ENCODE assay signal across 1 fruit fly cellular context in the genomic region with DNA sequence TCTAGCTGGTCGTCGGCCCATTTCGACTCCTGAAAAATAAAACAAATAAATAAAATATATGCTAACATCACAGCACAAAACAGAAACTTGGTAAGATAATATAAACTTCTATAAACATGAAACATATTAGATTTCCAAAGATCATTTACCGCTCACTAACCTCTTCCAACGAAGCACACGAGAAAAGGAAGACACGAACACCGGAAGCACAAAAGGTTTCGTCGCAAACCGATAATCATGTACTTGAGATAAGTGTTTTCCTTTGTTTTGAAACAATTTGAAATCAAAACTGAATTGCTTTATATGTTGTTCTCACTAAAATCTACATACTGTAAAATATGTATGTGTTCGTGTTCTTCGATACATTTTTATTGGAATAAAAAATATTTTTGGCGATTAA.
TF ChIP-seq lines count a peak whose summit lies in the region.

A gene (minus strand): TSS at position 195 of the 400 bp plus-strand sequence.

TF ChIP-seq in whole organism, embryonic, 481 proteins besides CTCF, POLR2A, EP300 and RAD21 (continued from another document and continues in another):
- TF ChIP-seq Max (GFP tag; optimal IDR thresholded peaks at IDR 0.05; lab: Kevin White, UChicago) (peak; percentile 4), CG42726 (GFP tag; IDR thresholded peaks at IDR 0.05; lab: Robert Waterston, UW; ENCODE audit: partially characterized antibody) (no peak), CG8290 (GFP tag; optimal IDR thresholded peaks at IDR 0.05; lab: Kevin White, UChicago) (peak; percentile 66), CG8290 (tag; optimal IDR thresholded peaks at IDR 0.05; lab: Kevin White, UChicago) (peak; percentile 25 to 82), Med (GFP tag; lab: Kevin White, UChicago) (peak; percentile 91), CG1529 (GFP tag; optimal IDR thresholded peaks at IDR 0.05; lab: Kevin White, UChicago) (no peak), CG4424 (GFP tag; optimal IDR thresholded peaks at IDR 0.05; lab: Kevin White, UChicago) (peak; percentile 6), CG2712 (tag; optimal IDR thresholded peaks at IDR 0.05; lab: Kevin White, UChicago) (peak; percentile 51), Doc3 (GFP tag; IDR thresholded peaks at IDR 0.05; lab: Robert Waterston, UW; ENCODE audit: partially characterized antibody) (no peak), fu2 (GFP tag; optimal IDR thresholded peaks at IDR 0.05; lab: Kevin White, UChicago) (peak; percentile 15), lilli (GFP tag; optimal IDR thresholded peaks at IDR 0.05; lab: Kevin White, UChicago) (peak; percentile 31), tap (tag; optimal IDR thresholded peaks at IDR 0.05; lab: Kevin White, UChicago) (peak; percentile 38), phol (tag; optimal IDR thresholded peaks at IDR 0.05; lab: Kevin White, UChicago) (peak; percentile 72), Drgx (GFP tag; IDR thresholded peaks at IDR 0.05; lab: Robert Waterston, UW) (no peak), CG13775 (GFP tag; optimal IDR thresholded peaks at IDR 0.05; lab: Kevin White, UChicago) (peak; percentile 33), mam (GFP tag; optimal IDR thresholded peaks at IDR 0.05; lab: Kevin White, UChicago) (peak; percentile 40), en (GFP tag; optimal IDR thresholded peaks at IDR 0.05; lab: Kevin White, UChicago) (peak; percentile 9), bigmax (GFP tag; optimal IDR thresholded peaks at IDR 0.05; lab: Kevin White, UChicago) (peak; percentile 54), CG1024 (GFP tag; IDR thresholded peaks at IDR 0.05; lab: Robert Waterston, UW) (peak; percentile 99), caup (GFP tag; optimal IDR thresholded peaks at IDR 0.05; lab: Kevin White, UChicago; ENCODE audit: severe bottlenecking) (peak; percentile 59), CG8089 (GFP tag; optimal IDR thresholded peaks at IDR 0.05; lab: Kevin White, UChicago) (peak; percentile 74), fd64A (GFP tag; optimal IDR thresholded peaks at IDR 0.05; lab: Kevin White, UChicago) (no peak), CG7987 (GFP tag; optimal IDR thresholded peaks at IDR 0.05; lab: Kevin White, UChicago) (no peak), CG13424 (tag; optimal IDR thresholded peaks at IDR 0.05; lab: Kevin White, UChicago) (peak; percentile 6), Nf-YC (tag; optimal IDR thresholded peaks at IDR 0.05; lab: Kevin White, UChicago) (no peak), CG13296 (GFP tag; optimal IDR thresholded peaks at IDR 0.05; lab: Kevin White, UChicago) (peak; percentile 30), sqz (GFP tag; optimal IDR thresholded peaks at IDR 0.05; lab: Kevin White, UChicago) (no peak), CG9876 (GFP tag; optimal IDR thresholded peaks at IDR 0.05; lab: Kevin White, UChicago) (peak; percentile 40), Aef1 (GFP tag; IDR thresholded peaks at IDR 0.05; lab: Robert Waterston, UW) (peak; percentile 43; the same call in 2 of the 3 replicates), CG10462 (GFP tag; optimal IDR thresholded peaks at IDR 0.05; lab: Kevin White, UChicago) (no peak), CG3838 (GFP tag; optimal IDR thresholded peaks at IDR 0.05; lab: Kevin White, UChicago) (no peak), CG17612 (GFP tag; IDR thresholded peaks at IDR 0.05; lab: Robert Waterston, UW) (no peak), CG10431 (GFP tag; optimal IDR thresholded peaks at IDR 0.05; lab: Kevin White, UChicago) (peak; percentile 51), CG3281 (GFP tag; optimal IDR thresholded peaks at IDR 0.05; lab: Kevin White, UChicago) (peak; percentile 43), CG15479 (GFP tag; optimal IDR thresholded peaks at IDR 0.05; lab: Kevin White, UChicago) (no peak), slou (GFP tag; optimal IDR thresholded peaks at IDR 0.05; lab: Kevin White, UChicago) (peak; percentile 26), CG9609 (GFP tag; optimal IDR thresholded peaks at IDR 0.05; lab: Kevin White, UChicago) (peak; percentile 25), ewg (GFP tag; optimal IDR thresholded peaks at IDR 0.05; lab: Kevin White, UChicago) (no peak), CG9215 (GFP tag; IDR thresholded peaks at IDR 0.05; lab: Robert Waterston, UW) (no peak), CG18764 (GFP tag; optimal IDR thresholded peaks at IDR 0.05; lab: Kevin White, UChicago) (peak; percentile 14), CG32772 (GFP tag; IDR thresholded peaks at IDR 0.05; lab: Robert Waterston, UW) (no peak), luna (GFP tag; optimal IDR thresholded peaks at IDR 0.05; lab: Kevin White, UChicago) (peak; percentile 40), CG6813 (GFP tag; optimal IDR thresholded peaks at IDR 0.05; lab: Kevin White, UChicago) (peak; percentile 3), eve (GFP tag; optimal IDR thresholded peaks at IDR 0.05; lab: Kevin White, UChicago) (peak in 1 of 2 experiments; percentile 72), CG17186 (GFP tag; optimal IDR thresholded peaks at IDR 0.05; lab: Kevin White, UChicago) (no peak), D19B (GFP tag; optimal IDR thresholded peaks at IDR 0.05; lab: Kevin White, UChicago) (peak; percentile 31), CG11247 (GFP tag; IDR thresholded peaks at IDR 0.05; lab: Robert Waterston, UW) (no peak), Trl (optimal IDR thresholded peaks at IDR 0.05; lab: Kevin White, UChicago) (no peak), Trl (GFP tag; optimal IDR thresholded peaks at IDR 0.05; lab: Kevin White, UChicago) (no peak), CG11695 (GFP tag; IDR thresholded peaks at IDR 0.05; lab: Robert Waterston, UW) (no peak), CG2116 (GFP tag; optimal IDR thresholded peaks at IDR 0.05; lab: Kevin White, UChicago) (peak; percentile 44), CG2120 (GFP tag; optimal IDR thresholded peaks at IDR 0.05; lab: Kevin White, UChicago) (peak; percentile 22), CG4820 (GFP tag; optimal IDR thresholded peaks at IDR 0.05; lab: Kevin White, UChicago) (no peak), Lhr (GFP tag; optimal IDR thresholded peaks at IDR 0.05; lab: Kevin White, UChicago) (peak; percentile 54), zen2 (GFP tag; IDR thresholded peaks at IDR 0.05; lab: Robert Waterston, UW; ENCODE audit: partially characterized antibody) (no peak), CG6765 (GFP tag; optimal IDR thresholded peaks at IDR 0.05; lab: Kevin White, UChicago) (peak; percentile 21), CG18619 (GFP tag; optimal IDR thresholded peaks at IDR 0.05; lab: Kevin White, UChicago) (peak; percentile 33), CG33213 (GFP tag; optimal IDR thresholded peaks at IDR 0.05; lab: Kevin White, UChicago) (peak; percentile 56), CG30403 (GFP tag; optimal IDR thresholded peaks at IDR 0.05; lab: Kevin White, UChicago) (peak; percentile 12), CG4854 (GFP tag; optimal IDR thresholded peaks at IDR 0.05; lab: Kevin White, UChicago) (no peak), Awh (GFP tag; IDR thresholded peaks at IDR 0.05; lab: Robert Waterston, UW) (no peak), CG10366 (GFP tag; IDR thresholded peaks at IDR 0.05; lab: Robert Waterston, UW) (0 out of 2 replicates have a peak, but pooled peaks have one; percentile 31), MESR4 (GFP tag; optimal IDR thresholded peaks at IDR 0.05; lab: Kevin White, UChicago) (peak; percentile 87), chn (GFP tag; optimal IDR thresholded peaks at IDR 0.05; lab: Kevin White, UChicago) (no peak), Doc2 (GFP tag; IDR thresholded peaks at IDR 0.05; lab: Robert Waterston, UW) (no peak), CG34376 (GFP tag; optimal IDR thresholded peaks at IDR 0.05; lab: Kevin White, UChicago) (peak; percentile 48), CrebB (tag; optimal IDR thresholded peaks at IDR 0.05; lab: Kevin White, UChicago) (peak; percentile 69), HLHmδ (GFP tag; optimal IDR thresholded peaks at IDR 0.05; lab: Kevin White, UChicago) (peak; percentile 59), dm (GFP tag; optimal IDR thresholded peaks at IDR 0.05; lab: Kevin White, UChicago) (peak; percentile 73), Hr39 (optimal IDR thresholded peaks at IDR 0.05; lab: Kevin White, UChicago) (no peak), Myb (GFP tag; optimal IDR thresholded peaks at IDR 0.05; lab: Kevin White, UChicago) (no peak), CG1233 (GFP tag; optimal IDR thresholded peaks at IDR 0.05; lab: Kevin White, UChicago) (peak; percentile 51), Ssrp (tag; optimal IDR thresholded peaks at IDR 0.05; lab: Kevin White, UChicago) (peak; percentile 2), CG4707 (GFP tag; optimal IDR thresholded peaks at IDR 0.05; lab: Kevin White, UChicago) (peak; percentile 43), CkIIα-i1 (GFP tag; IDR thresholded peaks at IDR 0.05; lab: Robert Waterston, UW) (no peak), CHES-1-like (GFP tag; optimal IDR thresholded peaks at IDR 0.05; lab: Kevin White, UChicago) (peak; percentile 6), bcd (GFP tag; optimal IDR thresholded peaks at IDR 0.05; lab: Kevin White, UChicago) (no peak), YL-1 (GFP tag; optimal IDR thresholded peaks at IDR 0.05; lab: Kevin White, UChicago) (peak; percentile 82), CG17802 (tag; optimal IDR thresholded peaks at IDR 0.05; lab: Kevin White, UChicago) (peak; percentile 97), danr (GFP tag; IDR thresholded peaks at IDR 0.05; lab: Robert Waterston, UW) (no peak), ase (GFP tag; IDR thresholded peaks at IDR 0.05; lab: Robert Waterston, UW) (no peak; the same call in 2 of the 3 replicates), CG3065 (GFP tag; optimal IDR thresholded peaks at IDR 0.05; lab: Kevin White, UChicago) (no peak), Tbp (GFP tag; optimal IDR thresholded peaks at IDR 0.05; lab: Kevin White, UChicago) (no peak), pan (optimal IDR thresholded peaks at IDR 0.05; lab: Kevin White, UChicago) (no peak), pan (GFP tag; optimal IDR thresholded peaks at IDR 0.05 in 1 of 2, IDR thresholded peaks at IDR 0.05 in 1 of 2) (no peak), chinmo (GFP tag; IDR thresholded peaks at IDR 0.05; lab: Robert Waterston, UW; ENCODE audit: partially characterized antibody) (no peak), CG8359 (GFP tag; optimal IDR thresholded peaks at IDR 0.05; lab: Kevin White, UChicago; ENCODE audit: borderline replicate concordance) (peak; percentile 32), slp2 (GFP tag; optimal IDR thresholded peaks at IDR 0.05; lab: Kevin White, UChicago) (peak; percentile 25), Hsf (GFP tag; optimal IDR thresholded peaks at IDR 0.05; lab: Kevin White, UChicago) (peak; percentile 54), CG12659 (GFP tag; optimal IDR thresholded peaks at IDR 0.05; lab: Kevin White, UChicago) (peak; percentile 89), sc (optimal IDR thresholded peaks at IDR 0.05; lab: Kevin White, UChicago) (no peak), sc (GFP tag; optimal IDR thresholded peaks at IDR 0.05; lab: Kevin White, UChicago) (no peak), nau (GFP tag; optimal IDR thresholded peaks at IDR 0.05; lab: Kevin White, UChicago) (peak; percentile 21), dpn (GFP tag; optimal IDR thresholded peaks at IDR 0.05; lab: Kevin White, UChicago) (peak in 1 of 2 experiments; percentile 43), Mes4 (GFP tag; optimal IDR thresholded peaks at IDR 0.05; lab: Kevin White, UChicago) (peak; percentile 24), CG10267 (tag; optimal IDR thresholded peaks at IDR 0.05; lab: Kevin White, UChicago) (peak; percentile 32), CG7928 (GFP tag; optimal IDR thresholded peaks at IDR 0.05; lab: Kevin White, UChicago) (no peak), croc (GFP tag; conservative IDR thresholded peaks at IDR 0.05; lab: Robert Waterston, UW) (peak; percentile 40; the same call in 2 of the 3 replicates), bbx (GFP tag; IDR thresholded peaks at IDR 0.05; lab: Robert Waterston, UW; ENCODE audit: partially characterized antibody) (0 out of 2 replicates have a peak, but pooled peaks have one; percentile 14), NFAT (GFP tag; IDR thresholded peaks at IDR 0.05; lab: Robert Waterston, UW) (no peak), Asciz (GFP tag; optimal IDR thresholded peaks at IDR 0.05; lab: Kevin White, UChicago) (peak; percentile 36), CG31365 (tag; optimal IDR thresholded peaks at IDR 0.05; lab: Kevin White, UChicago) (no peak), pnt (GFP tag; optimal IDR thresholded peaks at IDR 0.05; lab: Kevin White, UChicago) (no peak), CG17359 (tag; optimal IDR thresholded peaks at IDR 0.05; lab: Kevin White, UChicago) (peak; percentile 44), maf-S (GFP tag; optimal IDR thresholded peaks at IDR 0.05; lab: Kevin White, UChicago) (peak; percentile 24), CG2202 (tag; optimal IDR thresholded peaks at IDR 0.05; lab: Kevin White, UChicago) (no peak), Dip3 (GFP tag; optimal IDR thresholded peaks at IDR 0.05; lab: Kevin White, UChicago) (peak; percentile 38), Sox100B (GFP tag; optimal IDR thresholded peaks at IDR 0.05; lab: Kevin White, UChicago) (peak; percentile 47), ssp (GFP tag; IDR thresholded peaks at IDR 0.05; lab: Robert Waterston, UW) (peak; percentile 99), CG2875 (GFP tag; optimal IDR thresholded peaks at IDR 0.05; lab: Kevin White, UChicago) (peak; percentile 35), cg (GFP tag; optimal IDR thresholded peaks at IDR 0.05; lab: Kevin White, UChicago) (no peak), dmrt11E (tag; optimal IDR thresholded peaks at IDR 0.05; lab: Kevin White, UChicago) (peak; percentile 44), psq (GFP tag; optimal IDR thresholded peaks at IDR 0.05; lab: Kevin White, UChicago) (peak; percentile 25), CG30020 (tag; optimal IDR thresholded peaks at IDR 0.05; lab: Kevin White, UChicago) (peak; percentile 99), BEAF-32 (GFP tag; optimal IDR thresholded peaks at IDR 0.05; lab: Kevin White, UChicago) (peak; percentile 29), pfk (GFP tag; optimal IDR thresholded peaks at IDR 0.05; lab: Kevin White, UChicago) (peak; percentile 92), CG3995 (GFP tag; optimal IDR thresholded peaks at IDR 0.05; lab: Kevin White, UChicago) (peak; percentile 51), trem (tag; optimal IDR thresholded peaks at IDR 0.05; lab: Kevin White, UChicago) (peak; percentile 32), odd (GFP tag; optimal IDR thresholded peaks at IDR 0.05; lab: Kevin White, UChicago) (peak; percentile 14), Meics (GFP tag; optimal IDR thresholded peaks at IDR 0.05; lab: Kevin White, UChicago) (peak; percentile 56), CG10959 (GFP tag; IDR thresholded peaks at IDR 0.05; lab: Robert Waterston, UW) (no peak), PHDP (tag; optimal IDR thresholded peaks at IDR 0.05; lab: Kevin White, UChicago) (peak; percentile 62), Fer2 (tag; optimal IDR thresholded peaks at IDR 0.05; lab: Kevin White, UChicago) (peak; percentile 44), Atf6 (GFP tag; IDR thresholded peaks at IDR 0.05; lab: Robert Waterston, UW) (0 out of 2 replicates have a peak, but pooled peaks have one; percentile 54), bsh (GFP tag; optimal IDR thresholded peaks at IDR 0.05; lab: Kevin White, UChicago) (peak in 1 of 2 experiments; percentile 41), CG8765 (GFP tag; IDR thresholded peaks at IDR 0.05; lab: Robert Waterston, UW) (no peak), Nf-YA (GFP tag; IDR thresholded peaks at IDR 0.05; lab: Robert Waterston, UW) (no peak)
